Fruit fly (Drosophila melanogaster) Kc167 (cell line): ENCODE results near the gene CG34256.

Source experiments
- Myc ChIP-seq: fragments of >200 bp; optimal IDR thresholded peaks from 2 replicates; lab custom pipeline; 2017; ENCODE audit warnings: missing external identifiers
- Sin3A ChIP-seq: fragments of >200 bp; optimal IDR thresholded peaks from 2 replicates; lab custom pipeline; 2018; ENCODE audit warnings: missing external identifiers
- h ChIP-seq: fragments of >200 bp; optimal IDR thresholded peaks from 3 replicates; lab custom pipeline; 2018; ENCODE audit warnings: missing external identifiers
- psq ChIP-seq: fragments of >200 bp; optimal IDR thresholded peaks from 2 replicates; lab custom pipeline; 2017; ENCODE audit warnings: missing external identifiers

- no peak for TF ChIP-seq h (lab: Kevin White, UChicago)
- no peak for TF ChIP-seq Myc
- no peak for TF ChIP-seq Sin3A (lab: Kevin White, UChicago)
- no peak for TF ChIP-seq psq (lab: Kevin White, UChicago)
These were observed 46.5 kb upstream of the CG34256 start for dm6 chr3L:19036119-19036518.
